Fruit fly (Drosophila melanogaster) whole organism, embryonic: ENCODE measurements around the gene CG11263.
A peak's percentile ranks its signal among the peaks of the same experiment; 100 is the strongest.

ENCODE experiments used
- B-H1 ChIP-seq: fragments of 200-800 bp; sonication (Bioruptor generic); IDR thresholded peaks from 3 replicates; pipeline ENCODE4 v1.3.6; 2022; ENCODE audit warnings: missing biosample characterization, missing genetic modification characterization
- C15 ChIP-seq: fragments of 200-800 bp; sonication (Bioruptor generic); IDR thresholded peaks from 3 replicates; pipeline ENCODE4 v1.3.6; 2022; ENCODE audit warnings: missing biosample characterization, missing genetic modification characterization
- CG10274 ChIP-seq: fragments of 200-800 bp; sonication (Bioruptor generic); optimal IDR thresholded peaks from 3 replicates; lab custom pipeline; 2017; ENCODE audit warnings: missing biosample characterization, mild to moderate bottlenecking, missing genetic modification characterization
- CG10366 ChIP-seq: fragments of 200-800 bp; sonication (Bioruptor generic); IDR thresholded peaks from 2 replicates; pipeline ENCODE4 v1.3.6; 2022; ENCODE audit warnings: missing biosample characterization, missing genetic modification characterization
- CG10565 ChIP-seq: fragments of 200-800 bp; sonication (Bioruptor generic); optimal IDR thresholded peaks from 3 replicates; lab custom pipeline; 2016; ENCODE audit warnings: missing biosample characterization, mild to moderate bottlenecking, missing genetic modification characterization
- CG11085 ChIP-seq: fragments of 200-800 bp; sonication (Bioruptor generic); IDR thresholded peaks from 2 replicates; pipeline ENCODE4 v1.3.6; 2022; ENCODE audit warnings: missing biosample characterization, missing genetic modification characterization
- CG11696 ChIP-seq: fragments of 200-800 bp; sonication (Bioruptor generic); IDR thresholded peaks from 2 replicates; pipeline ENCODE4 v1.3.6; 2022; ENCODE audit warnings: missing biosample characterization, missing genetic modification characterization
- CG12744 ChIP-seq: fragments of 200-800 bp; sonication (Bioruptor generic); optimal IDR thresholded peaks from 2 replicates; lab custom pipeline; 2016; ENCODE audit warnings: missing biosample characterization, missing genetic modification characterization
- CG14014 ChIP-seq: fragments of 200-800 bp; sonication (Bioruptor generic); IDR thresholded peaks from 2 replicates; pipeline ENCODE4 v1.3.6; 2022; ENCODE audit warnings: missing biosample characterization, missing genetic modification characterization
- CG14965 ChIP-seq: fragments of 200-800 bp; sonication (Bioruptor generic); optimal IDR thresholded peaks from 2 replicates; lab custom pipeline; 2016; ENCODE audit warnings: missing biosample characterization, missing genetic modification characterization, borderline replicate concordance
- CG16813 ChIP-seq: fragments of 200-800 bp; sonication (Bioruptor generic); IDR thresholded peaks from 3 replicates; pipeline ENCODE4 v1.3.6; 2022; ENCODE audit warnings: missing biosample characterization, missing genetic modification characterization; ENCODE audit not compliant: partially characterized antibody
- CG1792 ChIP-seq: fragments of 200-800 bp; sonication (Bioruptor generic); optimal IDR thresholded peaks from 2 replicates; lab custom pipeline; 2016; ENCODE audit warnings: missing biosample characterization, missing genetic modification characterization
- CG18011 ChIP-seq: fragments of 200-800 bp; sonication (Bioruptor generic); optimal IDR thresholded peaks from 2 replicates; lab custom pipeline; 2017; ENCODE audit warnings: missing biosample characterization, missing genetic modification characterization, mild to moderate bottlenecking, moderate library complexity, missing genotype
- CG2202 ChIP-seq: fragments of 200-800 bp; sonication (Bioruptor generic); optimal IDR thresholded peaks from 2 replicates; lab custom pipeline; 2018; ENCODE audit warnings: missing biosample characterization, mild to moderate bottlenecking, missing genetic modification characterization
- CG4707 ChIP-seq: fragments of 200-800 bp; sonication (Bioruptor generic); optimal IDR thresholded peaks from 2 replicates; lab custom pipeline; 2018; ENCODE audit warnings: missing biosample characterization, mild to moderate bottlenecking, missing genetic modification characterization, moderate library complexity
- CG6689 ChIP-seq: fragments of 200-800 bp; sonication (Bioruptor generic); IDR thresholded peaks from 2 replicates; pipeline ENCODE4 v1.3.6; 2022; ENCODE audit warnings: missing biosample characterization, missing genetic modification characterization
- CG8089 ChIP-seq: fragments of 200-800 bp; sonication (Bioruptor generic); optimal IDR thresholded peaks from 3 replicates; lab custom pipeline; 2016; ENCODE audit warnings: missing biosample characterization, missing genetic modification characterization
- CG9876 ChIP-seq: fragments of 200-800 bp; sonication (Bioruptor generic); optimal IDR thresholded peaks from 2 replicates; lab custom pipeline; 2016; ENCODE audit warnings: missing biosample characterization, missing genetic modification characterization
- CkIIα-i1 ChIP-seq: fragments of 200-800 bp; sonication (Bioruptor generic); IDR thresholded peaks from 2 replicates; pipeline ENCODE4 v1.3.6; 2022; ENCODE audit warnings: missing biosample characterization, missing genetic modification characterization
- D19A ChIP-seq: fragments of 200-800 bp; optimal IDR thresholded peaks from 3 replicates; lab custom pipeline; 2019; ENCODE audit warnings: missing biosample characterization, mild to moderate bottlenecking, missing genetic modification characterization, moderate library complexity
- Deaf1 ChIP-seq: fragments of 200-800 bp; optimal IDR thresholded peaks from 3 replicates; lab custom pipeline; 2019; ENCODE audit warnings: missing biosample characterization, mild to moderate bottlenecking, missing genetic modification characterization, moderate library complexity
- Dref ChIP-seq: fragments of 200-800 bp; sonication (Bioruptor generic); IDR thresholded peaks from 2 replicates; pipeline ENCODE4 v1.3.6; 2022; ENCODE audit warnings: missing biosample characterization, missing genetic modification characterization
- HHEX ChIP-seq: fragments of 200-800 bp; sonication (Bioruptor generic); optimal IDR thresholded peaks from 3 replicates; lab custom pipeline; 2017; ENCODE audit warnings: missing biosample characterization, mild to moderate bottlenecking, missing genetic modification characterization, missing genetic modification reagents
- HLH3B ChIP-seq: fragments of 200-800 bp; sonication (Bioruptor generic); IDR thresholded peaks from 2 replicates; pipeline ENCODE4 v1.3.6; 2022; ENCODE audit warnings: missing biosample characterization, missing genetic modification characterization
- Max ChIP-seq: fragments of 200-800 bp; sonication (Bioruptor generic); optimal IDR thresholded peaks from 2 replicates; lab custom pipeline; 2016; ENCODE audit warnings: missing biosample characterization, mild to moderate bottlenecking, missing genetic modification characterization
- Med ChIP-seq: fragments of 200-800 bp; sonication (Bioruptor generic); peaks from one replicate; lab custom pipeline; 2016; ENCODE audit warnings: missing biosample characterization, missing genetic modification characterization, mild to moderate bottlenecking, inconsistent platforms, moderate library complexity
- Mrtf ChIP-seq: fragments of 200-800 bp; sonication (Bioruptor generic); IDR thresholded peaks from 3 replicates; pipeline ENCODE4 v1.3.6; 2022; ENCODE audit warnings: missing biosample characterization, missing genetic modification characterization
- NK7.1 ChIP-seq: fragments of 200-800 bp; sonication (Bioruptor generic); optimal IDR thresholded peaks from 3 replicates; lab custom pipeline; 2016; ENCODE audit warnings: missing biosample characterization, missing genetic modification characterization
- Ravus ChIP-seq: fragments of 200-800 bp; sonication (Bioruptor generic); IDR thresholded peaks from 2 replicates; pipeline ENCODE4 v1.3.6; 2022; ENCODE audit warnings: missing biosample characterization, missing genetic modification characterization
- Sry-δ ChIP-seq: fragments of 200-800 bp; sonication (Bioruptor generic); optimal IDR thresholded peaks from 2 replicates; lab custom pipeline; 2016; ENCODE audit warnings: missing biosample characterization, missing genetic modification characterization
- aop ChIP-seq: fragments of 200-800 bp; sonication (Bioruptor generic); IDR thresholded peaks from 2 replicates; pipeline ENCODE4 v1.3.6; 2022; ENCODE audit warnings: missing biosample characterization, missing genetic modification characterization
- ato ChIP-seq: fragments of 200-800 bp; sonication (Bioruptor generic); IDR thresholded peaks from 2 replicates; pipeline ENCODE4 v1.3.6; 2022; ENCODE audit warnings: missing biosample characterization, missing genetic modification characterization; ENCODE audit not compliant: partially characterized antibody
- bab2 ChIP-seq: fragments of 200-800 bp; sonication (Bioruptor generic); optimal IDR thresholded peaks from 2 replicates; lab custom pipeline; 2016; ENCODE audit warnings: missing biosample characterization, missing genetic modification characterization
- crol ChIP-seq: fragments of 200-800 bp; sonication (Bioruptor generic); IDR thresholded peaks from 2 replicates; pipeline ENCODE4 v1.3.6; 2022; ENCODE audit warnings: missing biosample characterization, missing genetic modification characterization
- exex ChIP-seq: fragments of 200-800 bp; sonication (Bioruptor generic); optimal IDR thresholded peaks from 4 replicates; lab custom pipeline; 2018; ENCODE audit warnings: missing biosample characterization, mild to moderate bottlenecking, missing genetic modification characterization, moderate library complexity
- fru ChIP-seq: fragments of >200 bp; optimal IDR thresholded peaks from 2 replicates; lab custom pipeline; 2017
- hkb ChIP-seq, 2 experiments: fragments of 200-800 bp in 1 of 2; fragments of >200 bp in 1 of 2; sonication (Bioruptor generic) in 1 of 2; IDR thresholded peaks in 1 of 2; optimal IDR thresholded peaks in 1 of 2; 2 replicates each; pipeline versions ENCODE4 v1.3.6 to Lab custom; 2017 to 2022; ENCODE audit warnings: missing biosample characterization in 1 of 2, missing genetic modification characterization in 1 of 2
- hth ChIP-seq: fragments of >200 bp; optimal IDR thresholded peaks from 2 replicates; lab custom pipeline; 2017; ENCODE audit warnings: inconsistent platforms
- insv ChIP-seq, 2 experiments: fragments of 200-800 bp; sonication (Bioruptor generic); optimal IDR thresholded peaks; 3 replicates each; lab custom pipeline; 2016 to 2018; ENCODE audit warnings: missing biosample characterization in 2 of 2, missing genetic modification characterization in 2 of 2
- inv ChIP-seq: fragments of 200-800 bp; sonication (Bioruptor generic); IDR thresholded peaks from 2 replicates; pipeline ENCODE4 v1.3.6; 2022; ENCODE audit warnings: missing biosample characterization, missing genetic modification characterization; ENCODE audit not compliant: partially characterized antibody
- kay ChIP-seq: fragments of 200-800 bp; sonication (Bioruptor generic); optimal IDR thresholded peaks from 2 replicates; lab custom pipeline; 2016; ENCODE audit warnings: missing biosample characterization, missing genetic modification characterization
- knrl ChIP-seq: fragments of 200-800 bp; sonication (Bioruptor generic); IDR thresholded peaks from 3 replicates; pipeline ENCODE4 v1.3.6; 2022; ENCODE audit warnings: missing biosample characterization, missing genetic modification characterization; ENCODE audit not compliant: partially characterized antibody
- lola ChIP-seq, 3 experiments: fragments of >200 bp in 2 of 3; fragments of 200-800 bp in 1 of 3; sonication (Bioruptor generic) in 1 of 3; optimal IDR thresholded peaks; 2 replicates each; lab custom pipeline; 2017 to 2019; ENCODE audit warnings: missing biosample characterization in 3 of 3, missing genetic modification characterization in 3 of 3, mild to moderate bottlenecking in 1 of 3, moderate library complexity in 1 of 3
- mirr ChIP-seq: fragments of 200-800 bp; sonication (Bioruptor generic); optimal IDR thresholded peaks from 3 replicates; lab custom pipeline; 2018; ENCODE audit warnings: missing biosample characterization, mild to moderate bottlenecking, missing genetic modification characterization
- nerfin-2 ChIP-seq: fragments of 200-800 bp; sonication (Bioruptor generic); IDR thresholded peaks from 2 replicates; pipeline ENCODE4 v1.3.6; 2022; ENCODE audit warnings: missing biosample characterization, missing genetic modification characterization; ENCODE audit not compliant: partially characterized antibody
- pita ChIP-seq: fragments of 200-800 bp; sonication (Bioruptor generic); optimal IDR thresholded peaks from 2 replicates; lab custom pipeline; 2017; ENCODE audit warnings: missing biosample characterization, mild to moderate bottlenecking, missing genetic modification characterization
- row ChIP-seq: fragments of 200-800 bp; sonication (Bioruptor generic); IDR thresholded peaks from 3 replicates; pipeline ENCODE4 v1.3.6; 2022; ENCODE audit warnings: missing biosample characterization, missing genetic modification characterization
- sens ChIP-seq: fragments of 200-800 bp; sonication (Bioruptor generic); peaks from one replicate; lab custom pipeline; 2016; ENCODE audit warnings: missing biosample characterization, missing genetic modification characterization
- stwl ChIP-seq: fragments of 200-800 bp; sonication (Bioruptor generic); optimal IDR thresholded peaks from 3 replicates; lab custom pipeline; 2018; ENCODE audit warnings: missing biosample characterization, mild to moderate bottlenecking, missing genetic modification characterization, moderate library complexity
- tgo ChIP-seq: fragments of 200-800 bp; sonication (Bioruptor generic); IDR thresholded peaks from 3 replicates; pipeline ENCODE4 v1.3.6; 2022; ENCODE audit warnings: missing biosample characterization, missing genetic modification characterization
- trh ChIP-seq: fragments of 200-800 bp; sonication (Bioruptor generic); optimal IDR thresholded peaks from 2 replicates; lab custom pipeline; 2016; ENCODE audit warnings: missing biosample characterization, missing genetic modification characterization
- twi ChIP-seq: fragments of 200-800 bp; optimal IDR thresholded peaks from 2 replicates; lab custom pipeline; 2019; ENCODE audit warnings: missing biosample characterization, mild to moderate bottlenecking, missing genetic modification characterization, moderate library complexity

Gene CG11263

dm6 chr3L:13011511-13011910 lies 4.9 kb downstream of the CG11263 start, which contains the start of gene Cul6 (continued):
- peak; percentile 23 for TF ChIP-seq sens (GFP tag; lab: Kevin White, UChicago)
- no peak for TF ChIP-seq CG6689 (GFP tag; lab: Robert Waterston, UW)
- TF ChIP-seq tgo: no peak
- TF ChIP-seq kay: no peak
- TF ChIP-seq hkb (optimal IDR thresholded peaks at IDR 0.05; lab: Kevin White, UChicago): no peak
- no peak for TF ChIP-seq hkb (GFP tag; IDR thresholded peaks at IDR 0.05; lab: Robert Waterston, UW)
- no peak for TF ChIP-seq CG11696 (GFP tag; lab: Robert Waterston, UW)
- no peak for TF ChIP-seq CG12744 (GFP tag; lab: Kevin White, UChicago)
- no peak for TF ChIP-seq CG10366 (GFP tag; lab: Robert Waterston, UW)
- TF ChIP-seq CG10565 (GFP tag; lab: Kevin White, UChicago): no peak
- peak; percentile 29 for TF ChIP-seq exex (tag; lab: Kevin White, UChicago)
- TF ChIP-seq insv (GFP tag; optimal IDR thresholded peaks at IDR 0.05; lab: Kevin White, UChicago): no peak
- TF ChIP-seq Deaf1 (tag; lab: Kevin White, UChicago): no peak
- no peak for TF ChIP-seq HHEX (GFP tag; lab: Kevin White, UChicago)
- peak; percentile 55 for TF ChIP-seq Dref
- TF ChIP-seq CG4707 (GFP tag; lab: Kevin White, UChicago): no peak
- no peak for TF ChIP-seq aop (GFP tag; lab: Robert Waterston, UW)
- TF ChIP-seq nerfin-2 (GFP tag; lab: Robert Waterston, UW): no peak
- TF ChIP-seq lola (GFP tag; optimal IDR thresholded peaks at IDR 0.05; lab: Kevin White, UChicago): no peak
- TF ChIP-seq Med (GFP tag; lab: Kevin White, UChicago): peak; percentile 52
- no peak for TF ChIP-seq knrl (GFP tag; lab: Robert Waterston, UW)
- no peak for TF ChIP-seq fru
- TF ChIP-seq twi (tag; lab: Kevin White, UChicago): no peak
- TF ChIP-seq trh: no peak
- TF ChIP-seq D19A (tag; lab: Kevin White, UChicago): no peak
- TF ChIP-seq crol (GFP tag; lab: Robert Waterston, UW): no peak
- no peak for TF ChIP-seq bab2 (GFP tag; lab: Kevin White, UChicago)
- TF ChIP-seq C15 (GFP tag; lab: Robert Waterston, UW): no peak
- TF ChIP-seq CkIIα-i1 (GFP tag; lab: Robert Waterston, UW): no peak
- no peak for TF ChIP-seq CG14014 (GFP tag; lab: Robert Waterston, UW)
- TF ChIP-seq CG11085 (GFP tag; lab: Robert Waterston, UW): no peak
- TF ChIP-seq mirr: no peak
- no peak for TF ChIP-seq pita
- TF ChIP-seq Ravus (GFP tag; lab: Robert Waterston, UW): no peak
- TF ChIP-seq B-H1 (GFP tag; lab: Robert Waterston, UW): no peak
- TF ChIP-seq Max: no peak
- TF ChIP-seq CG2202 (tag; lab: Kevin White, UChicago): no peak
- TF ChIP-seq inv (GFP tag; lab: Robert Waterston, UW): peak; percentile 10; the same call in 1 of the 2 replicates
- TF ChIP-seq CG8089 (GFP tag; lab: Kevin White, UChicago): no peak
- no peak for TF ChIP-seq Mrtf (GFP tag; lab: Robert Waterston, UW)
- TF ChIP-seq NK7.1 (GFP tag; lab: Kevin White, UChicago): no peak
- TF ChIP-seq hth (lab: Kevin White, UChicago): no peak
- TF ChIP-seq HLH3B (GFP tag; lab: Robert Waterston, UW): no peak
- TF ChIP-seq CG16813 (GFP tag; lab: Robert Waterston, UW): 0 out of 3 replicates have a peak, but pooled peaks have one; percentile 35
- TF ChIP-seq CG9876: no peak
- peak; percentile 29 for TF ChIP-seq stwl (tag; lab: Kevin White, UChicago)
- TF ChIP-seq CG1792 (GFP tag; lab: Kevin White, UChicago): no peak
- no peak for TF ChIP-seq row
- TF ChIP-seq ato (GFP tag; lab: Robert Waterston, UW): no peak
- TF ChIP-seq CG18011: no peak
- TF ChIP-seq Sry-δ (GFP tag; lab: Kevin White, UChicago): peak; percentile 57
- no peak for TF ChIP-seq CG10274 (GFP tag; lab: Kevin White, UChicago)
- TF ChIP-seq CG14965: no peak
